Worm (Caenorhabditis elegans): ENCODE data around the gene semi-1.

semi-1 gene

DNA sequence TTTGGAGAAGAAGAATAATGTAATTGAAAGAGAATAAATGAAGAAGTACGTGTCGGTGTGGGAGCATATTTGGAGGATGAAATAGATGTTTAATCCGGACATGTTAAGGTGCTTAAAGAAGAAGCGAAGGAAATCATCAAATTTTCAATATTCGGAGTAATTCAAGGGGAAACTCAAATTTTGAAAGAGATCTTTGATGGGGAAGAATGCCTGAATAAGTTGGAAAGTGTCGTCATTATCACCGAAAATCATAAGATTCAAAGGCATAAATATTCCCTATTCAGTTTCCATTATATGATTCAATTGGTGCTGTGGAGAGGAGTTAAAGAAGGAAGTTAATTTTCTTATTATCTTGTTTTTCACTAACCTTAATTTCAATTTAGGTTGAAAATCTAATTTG lies at the start of gene semi-1:
Gene semi-1, minus strand, starts transcription at position 101 of the 400 bp plus-strand sequence.
- TF ChIP-seq madf-3 (GFP tag; IDR thresholded peaks at IDR 0.05), result no peak
- no peak for TF ChIP-seq F37B4.10 (GFP tag; IDR thresholded peaks at IDR 0.05)
- TF ChIP-seq pha-4 (tag; optimal IDR thresholded peaks at IDR 0.05), result no peak
- TF ChIP-seq ekl-4 (GFP tag; IDR thresholded peaks at IDR 0.05), result no peak
- TF ChIP-seq ceh-79 (tag; optimal IDR thresholded peaks at IDR 0.05), result no peak
- TF ChIP-seq hrde-1 (tag; optimal IDR thresholded peaks at IDR 0.05; ENCODE audit: borderline replicate concordance), result no peak
- TF ChIP-seq lin-40 (tag; optimal IDR thresholded peaks at IDR 0.05), result no peak
- TF ChIP-seq F49E8.2 (tag; optimal IDR thresholded peaks at IDR 0.05; ENCODE audit: insufficient read depth), result no peak
- no peak for TF ChIP-seq K11D2.4 (GFP tag; IDR thresholded peaks at IDR 0.05)
- TF ChIP-seq Y67H2A.10 (GFP tag; conservative IDR thresholded peaks at IDR 0.05), result no peak
- TF ChIP-seq ztf-6 (GFP tag; IDR thresholded peaks at IDR 0.05), result no peak
- TF ChIP-seq K12H6.12 (tag; optimal IDR thresholded peaks at IDR 0.05), result no peak
- TF ChIP-seq pbrm-1 (GFP tag; IDR thresholded peaks at IDR 0.05), result no peak
- TF ChIP-seq B0261.1 (tag; optimal IDR thresholded peaks at IDR 0.05), result no peak
- no peak for TF ChIP-seq ceh-100 (GFP tag; IDR thresholded peaks at IDR 0.05)
- TF ChIP-seq lin-35 (GFP tag; optimal IDR thresholded peaks at IDR 0.05), result no peak
- no peak for TF ChIP-seq snpc-1.3 (tag; optimal IDR thresholded peaks at IDR 0.05; ENCODE audit: insufficient read depth)
- no peak for TF ChIP-seq unc-62 (GFP tag; optimal IDR thresholded peaks at IDR 0.05)
- no peak for TF ChIP-seq let-607 (tag; optimal IDR thresholded peaks at IDR 0.05)

DNA sequence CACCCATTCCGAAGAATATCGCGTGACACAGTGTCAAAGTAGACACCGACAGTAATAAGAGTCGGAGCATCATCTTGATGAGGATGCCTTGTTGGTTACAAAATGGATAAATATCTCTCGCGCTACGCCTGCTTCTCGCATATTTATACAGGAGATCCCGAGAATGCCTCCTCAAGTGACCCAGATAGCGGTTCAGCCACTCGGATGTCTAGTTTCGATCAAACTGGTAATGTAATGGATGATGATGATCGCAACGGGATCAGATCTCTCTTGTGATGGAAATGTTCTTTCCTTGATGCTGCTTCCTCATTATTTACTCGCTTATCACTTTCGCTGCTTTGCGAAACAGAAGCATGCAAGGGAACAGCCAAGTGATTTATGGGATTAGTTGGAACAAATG lies 48.8 kb upstream of the semi-1 start, which contains the start of gene grl-17:
Gene grl-17, minus strand, starts transcription at position 101 of the 400 bp plus-strand sequence.
- TF ChIP-seq B0336.3 (GFP tag; IDR thresholded peaks at IDR 0.05) (no peak), Y56A3A.18 (GFP tag; IDR thresholded peaks at IDR 0.05) (no peak), ztf-22 (GFP tag; optimal IDR thresholded peaks at IDR 0.05) (no peak), bed-1 (GFP tag; IDR thresholded peaks at IDR 0.05) (no peak), hlh-12 (tag; optimal IDR thresholded peaks at IDR 0.05) (no peak), B0261.1 (tag; optimal IDR thresholded peaks at IDR 0.05) (no peak), lin-35 (GFP tag; optimal IDR thresholded peaks at IDR 0.05) (no peak), atf-7 (tag; optimal IDR thresholded peaks at IDR 0.05) (no peak), nfyb-1 (GFP tag; IDR thresholded peaks at IDR 0.05) (no peak)

DNA sequence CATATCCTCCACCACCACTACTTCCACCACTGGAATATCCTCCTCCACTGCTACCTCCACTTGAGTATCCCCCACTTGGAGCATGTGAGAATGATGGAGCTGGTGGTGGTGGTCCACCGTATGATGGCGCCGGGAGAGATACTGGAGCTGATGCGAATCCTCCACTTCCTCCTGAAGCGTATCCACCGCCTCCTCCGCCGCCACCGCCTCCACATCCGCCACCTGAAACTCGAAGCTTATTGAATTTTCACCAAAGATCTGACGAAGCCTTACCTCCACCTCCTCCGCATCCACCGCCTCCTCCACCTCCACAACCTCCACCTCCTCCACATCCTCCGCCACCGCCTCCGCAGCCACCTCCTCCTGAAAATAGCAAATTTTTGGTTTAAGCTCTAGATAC lies 47.7 kb upstream of the semi-1 start:
- peak; percentile 82 for TF ChIP-seq zfh-2 (GFP tag; conservative IDR thresholded peaks at IDR 0.05)
- TF ChIP-seq ztf-18 (tag; optimal IDR thresholded peaks at IDR 0.05), result no peak
- TF ChIP-seq egrh-3 (GFP tag; IDR thresholded peaks at IDR 0.05), result peak; percentile 66
- TF ChIP-seq hlh-12 (tag; optimal IDR thresholded peaks at IDR 0.05), result no peak

DNA sequence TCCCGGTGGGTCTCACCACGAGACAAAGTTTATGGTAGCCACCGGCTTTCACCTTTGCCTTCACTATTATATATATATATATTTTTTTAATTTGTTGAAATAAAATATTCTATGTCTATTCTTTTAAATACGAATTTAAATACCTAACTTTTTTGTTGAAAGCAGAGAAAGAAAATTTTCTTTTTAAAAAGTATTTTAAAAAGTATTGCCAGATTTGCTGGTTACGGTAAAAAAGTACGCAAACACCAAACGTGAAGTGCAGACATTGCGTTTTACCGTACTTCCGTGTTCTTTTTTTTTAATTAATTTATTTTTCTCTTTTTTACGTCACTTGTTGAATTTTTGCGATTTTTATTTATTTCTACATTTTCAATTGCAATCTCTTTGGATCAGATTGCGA lies 45.0 kb upstream of the semi-1 start, which contains the start of gene C56A3.8:
Gene C56A3.8, plus strand, starts transcription at position 301 of the 400 bp plus-strand sequence.
- no peak for TF ChIP-seq dox-1 (GFP tag; IDR thresholded peaks at IDR 0.05)
- peak; percentile 38; the same call in 1 of the 2 replicates for TF ChIP-seq D2030.7 (GFP tag; IDR thresholded peaks at IDR 0.05)
- no peak for TF ChIP-seq cebp-1 (GFP tag; IDR thresholded peaks at IDR 0.05)
- no peak for TF ChIP-seq cebp-1 (tag; optimal IDR thresholded peaks at IDR 0.05)
- TF ChIP-seq Y56A3A.18 (GFP tag; IDR thresholded peaks at IDR 0.05), result no peak
- no peak for TF ChIP-seq repo-1 (tag; optimal IDR thresholded peaks at IDR 0.05)
- TF ChIP-seq attf-3 (GFP tag; conservative IDR thresholded peaks at IDR 0.05), result no peak
- no peak for TF ChIP-seq bed-2 (GFP tag; IDR thresholded peaks at IDR 0.05)
- TF ChIP-seq F22D6.2 (tag; optimal IDR thresholded peaks at IDR 0.05), result no peak
- TF ChIP-seq B0019.2 (GFP tag; conservative IDR thresholded peaks at IDR 0.05), result no peak
- TF ChIP-seq xnd-1 (tag; optimal IDR thresholded peaks at IDR 0.05), result no peak
- no peak for TF ChIP-seq F57C9.4 (tag; optimal IDR thresholded peaks at IDR 0.05)
- no peak for TF ChIP-seq nhr-27 (tag; optimal IDR thresholded peaks at IDR 0.05)
- TF ChIP-seq ceh-91 (GFP tag; IDR thresholded peaks at IDR 0.05), result no peak
- no peak for TF ChIP-seq madf-10 (tag; optimal IDR thresholded peaks at IDR 0.05)
- TF ChIP-seq hrde-1 (tag; optimal IDR thresholded peaks at IDR 0.05; ENCODE audit: borderline replicate concordance), result no peak
- no peak for TF ChIP-seq ets-4 (GFP tag; optimal IDR thresholded peaks at IDR 0.05)
- no peak for TF ChIP-seq B0261.1 (tag; optimal IDR thresholded peaks at IDR 0.05)
- peak; percentile 84 for TF ChIP-seq lsl-1 (GFP tag; optimal IDR thresholded peaks at IDR 0.05)
